Fruit fly (Drosophila melanogaster) whole organism, prepupa: Measurements from ENCODE around the gene CG10365.
A peak's percentile ranks its signal among the peaks of the same experiment; 100 is the strongest.

ENCODE experiments used
- Blimp-1 ChIP-seq: fragments of 200-800 bp; sonication (Bioruptor generic); optimal IDR thresholded peaks from 3 replicates; lab custom pipeline; 2017; ENCODE audit warnings: missing biosample characterization, missing genetic modification characterization, mild to moderate bottlenecking, moderate library complexity, missing genetic modification reagents
- CG10669 ChIP-seq: fragments of 200-800 bp; sonication (Bioruptor generic); optimal IDR thresholded peaks from 3 replicates; lab custom pipeline; 2018; ENCODE audit warnings: missing biosample characterization, mild to moderate bottlenecking, missing genetic modification characterization, moderate library complexity
- CG11294 ChIP-seq: fragments of 200-800 bp; sonication (Bioruptor generic); IDR thresholded peaks from 2 replicates; pipeline ENCODE4 v1.3.6; 2022; ENCODE audit warnings: missing biosample characterization, missing genetic modification characterization
- CG11762 ChIP-seq: fragments of 200-800 bp; sonication (Bioruptor generic); optimal IDR thresholded peaks from 3 replicates; lab custom pipeline; 2016; ENCODE audit warnings: missing biosample characterization, missing genetic modification characterization; ENCODE audit not compliant: insufficient read depth
- CG11902 ChIP-seq: fragments of 200-800 bp; sonication (Bioruptor generic); optimal IDR thresholded peaks from 3 replicates; lab custom pipeline; 2016; ENCODE audit warnings: missing biosample characterization, missing genetic modification characterization
- CG15336 ChIP-seq: fragments of 200-800 bp; sonication (Bioruptor generic); IDR thresholded peaks from 2 replicates; pipeline ENCODE4 v1.3.6; 2022; ENCODE audit warnings: missing biosample characterization, missing genetic modification characterization
- CG1621 ChIP-seq: fragments of 200-800 bp; sonication (Bioruptor generic); optimal IDR thresholded peaks from 3 replicates; lab custom pipeline; 2018; ENCODE audit warnings: missing biosample characterization, mild to moderate bottlenecking, missing genetic modification characterization
- CG16779 ChIP-seq: fragments of 200-800 bp; sonication (Bioruptor generic); optimal IDR thresholded peaks from 3 replicates; lab custom pipeline; 2017; ENCODE audit warnings: missing biosample characterization, mild to moderate bottlenecking, missing genetic modification characterization
- CG31627 ChIP-seq: fragments of 200-800 bp; sonication (Bioruptor generic); optimal IDR thresholded peaks from 3 replicates; lab custom pipeline; 2016; ENCODE audit warnings: missing biosample characterization, missing genetic modification characterization
- CG32006 ChIP-seq: fragments of 200-800 bp; sonication (Bioruptor generic); optimal IDR thresholded peaks from 3 replicates; lab custom pipeline; 2017; ENCODE audit warnings: missing biosample characterization, mild to moderate bottlenecking, missing genetic modification characterization
- CG34406 ChIP-seq: fragments of 200-800 bp; sonication (Bioruptor generic); optimal IDR thresholded peaks from 3 replicates; lab custom pipeline; 2016; ENCODE audit warnings: missing biosample characterization, missing genetic modification characterization
- CG4318 ChIP-seq: fragments of 200-800 bp; sonication (Bioruptor generic); optimal IDR thresholded peaks from 3 replicates; lab custom pipeline; 2017; ENCODE audit warnings: missing biosample characterization, mild to moderate bottlenecking, missing genetic modification characterization
- CG6163 ChIP-seq: fragments of 200-800 bp; sonication (Bioruptor generic); IDR thresholded peaks from 3 replicates; pipeline ENCODE4 v1.3.6; 2022; ENCODE audit warnings: missing biosample characterization, missing genetic modification characterization
- CG6276 ChIP-seq: fragments of 200-800 bp; sonication (Bioruptor generic); optimal IDR thresholded peaks from 2 replicates; lab custom pipeline; 2017; ENCODE audit warnings: missing biosample characterization, mild to moderate bottlenecking, missing genetic modification characterization
- CG6792 ChIP-seq: fragments of 200-800 bp; sonication (Bioruptor generic); optimal IDR thresholded peaks from 3 replicates; lab custom pipeline; 2016; ENCODE audit warnings: missing biosample characterization, missing genetic modification characterization
- CG6808 ChIP-seq: fragments of 200-800 bp; sonication (Bioruptor generic); optimal IDR thresholded peaks from 3 replicates; lab custom pipeline; 2017; ENCODE audit warnings: missing biosample characterization, missing genetic modification characterization, mild to moderate bottlenecking, moderate library complexity, missing genetic modification reagents
- CG6854 ChIP-seq: fragments of 200-800 bp; sonication (Bioruptor generic); optimal IDR thresholded peaks from 2 replicates; lab custom pipeline; 2017; ENCODE audit warnings: missing biosample characterization, mild to moderate bottlenecking, missing genetic modification characterization
- CG7368 ChIP-seq: fragments of 200-800 bp; sonication (Bioruptor generic); optimal IDR thresholded peaks from 3 replicates; lab custom pipeline; 2016; ENCODE audit warnings: missing biosample characterization, missing genetic modification characterization
- CG8119 ChIP-seq: fragments of 200-800 bp; sonication (Bioruptor generic); IDR thresholded peaks from 3 replicates; pipeline ENCODE4 v1.3.6; 2022; ENCODE audit warnings: missing biosample characterization, missing genetic modification characterization
- CG8319 ChIP-seq: fragments of 200-800 bp; sonication (Bioruptor generic); optimal IDR thresholded peaks from 3 replicates; lab custom pipeline; 2016; ENCODE audit warnings: missing biosample characterization, missing genetic modification characterization
- CG8632 ChIP-seq: fragments of 200-800 bp; sonication (Bioruptor generic); optimal IDR thresholded peaks from 3 replicates; lab custom pipeline; 2016; ENCODE audit warnings: missing biosample characterization, missing genetic modification characterization
- CG9139 ChIP-seq: fragments of 200-800 bp; sonication (Bioruptor generic); optimal IDR thresholded peaks from 3 replicates; lab custom pipeline; 2017; ENCODE audit warnings: missing biosample characterization, mild to moderate bottlenecking, missing genetic modification characterization
- Eip75B ChIP-seq: fragments of 200-800 bp; sonication (Bioruptor generic); optimal IDR thresholded peaks from 3 replicates; lab custom pipeline; 2016; ENCODE audit warnings: missing biosample characterization, missing genetic modification characterization
- Eip78C ChIP-seq: fragments of 200-800 bp; sonication (Bioruptor generic); peaks from one replicate; lab custom pipeline; 2016; ENCODE audit warnings: missing biosample characterization, missing genetic modification characterization
- Ets21C ChIP-seq: fragments of 200-800 bp; sonication (Bioruptor generic); optimal IDR thresholded peaks from 3 replicates; lab custom pipeline; 2016; ENCODE audit warnings: missing biosample characterization, missing genetic modification characterization
- Ets96B ChIP-seq: fragments of 200-800 bp; optimal IDR thresholded peaks from 2 replicates; lab custom pipeline; 2019; ENCODE audit warnings: missing biosample characterization, mild to moderate bottlenecking, missing genetic modification characterization, moderate library complexity
- Hr38 ChIP-seq: sonication (Bioruptor generic); optimal IDR thresholded peaks from 2 replicates; lab custom pipeline; 2016; ENCODE audit warnings: missing biosample characterization, missing genetic modification characterization
- Hr39 ChIP-seq: fragments of 200-800 bp; sonication (Bioruptor generic); optimal IDR thresholded peaks from 2 replicates; lab custom pipeline; 2016; ENCODE audit warnings: missing biosample characterization, missing genetic modification characterization
- Hr4 ChIP-seq: fragments of 200-800 bp; sonication (Bioruptor generic); optimal IDR thresholded peaks from 3 replicates; lab custom pipeline; 2016; ENCODE audit warnings: missing biosample characterization, missing genetic modification characterization
- Lpt ChIP-seq: fragments of 200-800 bp; sonication (Bioruptor generic); optimal IDR thresholded peaks from 3 replicates; lab custom pipeline; 2016; ENCODE audit warnings: missing biosample characterization, missing genetic modification characterization
- Met ChIP-seq: fragments of 200-800 bp; sonication (Bioruptor generic); optimal IDR thresholded peaks from 3 replicates; lab custom pipeline; 2016; ENCODE audit warnings: missing biosample characterization, missing genetic modification characterization
- OdsH ChIP-seq: fragments of 200-800 bp; sonication (Bioruptor generic); optimal IDR thresholded peaks from 3 replicates; lab custom pipeline; 2016; ENCODE audit warnings: missing biosample characterization, missing genetic modification characterization
- Smox ChIP-seq: fragments of 200-800 bp; sonication (Bioruptor generic); optimal IDR thresholded peaks from 3 replicates; lab custom pipeline; 2016; ENCODE audit warnings: missing biosample characterization, missing genetic modification characterization
- Sox102F ChIP-seq: fragments of 200-800 bp; sonication (Bioruptor generic); optimal IDR thresholded peaks from 2 replicates; lab custom pipeline; 2016; ENCODE audit warnings: missing biosample characterization, mild to moderate bottlenecking, missing genetic modification characterization
- Sox14 ChIP-seq: fragments of 200-800 bp; sonication (Bioruptor generic); optimal IDR thresholded peaks from 3 replicates; lab custom pipeline; 2016; ENCODE audit warnings: missing biosample characterization, missing genetic modification characterization
- Sox15 ChIP-seq: fragments of 200-800 bp; sonication (Bioruptor generic); optimal IDR thresholded peaks from 3 replicates; lab custom pipeline; 2016; ENCODE audit warnings: missing biosample characterization, missing genetic modification characterization
- acj6 ChIP-seq: fragments of 200-800 bp; sonication (Bioruptor generic); optimal IDR thresholded peaks from 3 replicates; lab custom pipeline; 2016; ENCODE audit warnings: missing biosample characterization, missing genetic modification characterization
- cyc ChIP-seq: fragments of 200-800 bp; sonication (Bioruptor generic); optimal IDR thresholded peaks from 3 replicates; lab custom pipeline; 2016; ENCODE audit warnings: missing biosample characterization, missing genetic modification characterization
- dac ChIP-seq: fragments of 200-800 bp; sonication (Bioruptor generic); optimal IDR thresholded peaks from 2 replicates; lab custom pipeline; 2017; ENCODE audit warnings: missing biosample characterization, mild to moderate bottlenecking, missing genetic modification characterization
- dsx ChIP-seq: fragments of 200-800 bp; optimal IDR thresholded peaks from 3 replicates; lab custom pipeline; 2019; ENCODE audit warnings: missing biosample characterization, mild to moderate bottlenecking, missing genetic modification characterization, moderate library complexity; ENCODE audit not compliant: poor library complexity, severe bottlenecking
- eg ChIP-seq: fragments of 200-800 bp; sonication (Bioruptor generic); IDR thresholded peaks from 3 replicates; pipeline ENCODE4 v1.3.6; 2022; ENCODE audit warnings: missing biosample characterization, missing genetic modification characterization
- esn ChIP-seq: fragments of 200-800 bp; sonication (Bioruptor generic); optimal IDR thresholded peaks from 2 replicates; lab custom pipeline; 2016; ENCODE audit warnings: missing biosample characterization, mild to moderate bottlenecking, missing genetic modification characterization, moderate library complexity
- fd59A ChIP-seq: fragments of 200-800 bp; sonication (Bioruptor generic); optimal IDR thresholded peaks from 2 replicates; lab custom pipeline; 2017; ENCODE audit warnings: missing biosample characterization, mild to moderate bottlenecking, missing genetic modification characterization, missing genetic modification reagents
- fd85E ChIP-seq: fragments of 200-800 bp; sonication (Bioruptor generic); optimal IDR thresholded peaks from 3 replicates; lab custom pipeline; 2016; ENCODE audit warnings: missing biosample characterization, missing genetic modification characterization
- fkh ChIP-seq: fragments of 200-800 bp; sonication (Bioruptor generic); optimal IDR thresholded peaks from 3 replicates; lab custom pipeline; 2017; ENCODE audit warnings: missing biosample characterization, mild to moderate bottlenecking, missing genetic modification characterization, moderate library complexity
- lz ChIP-seq: fragments of 200-800 bp; sonication (Bioruptor generic); optimal IDR thresholded peaks from 3 replicates; lab custom pipeline; 2016; ENCODE audit warnings: missing biosample characterization, missing genetic modification characterization
- net ChIP-seq: fragments of 200-800 bp; sonication (Bioruptor generic); optimal IDR thresholded peaks from 3 replicates; lab custom pipeline; 2016; ENCODE audit warnings: missing biosample characterization, missing genetic modification characterization
- pdm3 ChIP-seq: fragments of 200-800 bp; sonication (Bioruptor generic); optimal IDR thresholded peaks from 3 replicates; lab custom pipeline; 2016; ENCODE audit warnings: missing biosample characterization, missing genetic modification characterization
- salr ChIP-seq, 2 experiments: fragments of 200-800 bp; sonication (Bioruptor generic); optimal IDR thresholded peaks; 3 replicates each; lab custom pipeline; 2016 to 2018; ENCODE audit warnings: missing biosample characterization in 2 of 2, missing genetic modification characterization in 2 of 2, mild to moderate bottlenecking in 1 of 2
- svp ChIP-seq: fragments of 200-800 bp; sonication (Bioruptor generic); peaks from one replicate; lab custom pipeline; 2016; ENCODE audit warnings: missing biosample characterization, missing genetic modification characterization
- topi ChIP-seq: fragments of 200-800 bp; sonication (Bioruptor generic); optimal IDR thresholded peaks from 3 replicates; lab custom pipeline; 2016; ENCODE audit warnings: missing biosample characterization, missing genetic modification characterization
- vri ChIP-seq: fragments of 200-800 bp; sonication (Bioruptor generic); optimal IDR thresholded peaks from 3 replicates; lab custom pipeline; 2016; ENCODE audit warnings: missing biosample characterization, mild to moderate bottlenecking, missing genetic modification characterization

The CG10365 gene

dm6 chr3R:23704383-23705033 lies 18.6 kb upstream of the CG10365 start, which contains the start of gene Gba1b:
Gene Gba1b, plus strand, starts transcription at chr3R:23704804.
- TF ChIP-seq Sox102F (peak; percentile 40), CG11902 (GFP tag; lab: Kevin White, UChicago) (no peak), dsx (GFP tag; lab: Kevin White, UChicago) (no peak), CG8632 (no peak), fd85E (GFP tag; lab: Kevin White, UChicago) (no peak), cyc (GFP tag; lab: Kevin White, UChicago) (peak; percentile 20), eg (no peak), CG6854 (GFP tag; lab: Kevin White, UChicago) (no peak), acj6 (no peak), CG1621 (tag; lab: Kevin White, UChicago) (no peak), vri (GFP tag; lab: Kevin White, UChicago) (no peak), Sox14 (GFP tag; lab: Kevin White, UChicago) (peak; percentile 15), CG7368 (GFP tag; lab: Kevin White, UChicago) (no peak), CG32006 (GFP tag; lab: Kevin White, UChicago) (no peak), CG6792 (no peak), Hr39 (GFP tag; lab: Kevin White, UChicago) (peak; percentile 16), OdsH (GFP tag; lab: Kevin White, UChicago) (no peak), Sox15 (GFP tag; lab: Kevin White, UChicago) (no peak), Met (GFP tag; lab: Kevin White, UChicago) (peak; percentile 21), CG4318 (GFP tag; lab: Kevin White, UChicago) (no peak), Smox (GFP tag; lab: Kevin White, UChicago) (no peak), fkh (GFP tag; lab: Kevin White, UChicago) (no peak), Ets96B (tag; lab: Kevin White, UChicago) (no peak), Lpt (GFP tag; lab: Kevin White, UChicago) (no peak), CG31627 (peak; percentile 29), CG11294 (GFP tag; lab: Robert Waterston, UW) (no peak), Blimp-1 (GFP tag; lab: Kevin White, UChicago) (no peak), CG11762 (GFP tag; lab: Kevin White, UChicago) (no peak), dac (GFP tag; lab: Kevin White, UChicago) (no peak), CG34406 (no peak), CG6276 (GFP tag; lab: Kevin White, UChicago) (no peak), Eip75B (GFP tag; lab: Kevin White, UChicago) (no peak), Eip78C (GFP tag; lab: Kevin White, UChicago) (peak; percentile 83), CG8319 (no peak), net (GFP tag; lab: Kevin White, UChicago) (no peak), Hr38 (GFP tag; lab: Kevin White, UChicago) (no peak), esn (no peak), CG8119 (no peak), Ets21C (GFP tag; lab: Kevin White, UChicago) (no peak), lz (GFP tag; lab: Kevin White, UChicago) (peak; percentile 8), salr (GFP tag; optimal IDR thresholded peaks at IDR 0.05; lab: Kevin White, UChicago) (no peak), Hr4 (GFP tag; lab: Kevin White, UChicago) (no peak), CG15336 (GFP tag; lab: Robert Waterston, UW) (no peak), pdm3 (GFP tag; lab: Kevin White, UChicago) (no peak), topi (GFP tag; lab: Kevin White, UChicago) (peak; percentile 32), CG9139 (GFP tag; lab: Kevin White, UChicago) (no peak), fd59A (GFP tag; lab: Kevin White, UChicago) (no peak), CG16779 (tag; lab: Kevin White, UChicago) (no peak), CG6808 (GFP tag; lab: Kevin White, UChicago) (no peak), CG10669 (GFP tag; lab: Kevin White, UChicago) (no peak), svp (GFP tag; lab: Kevin White, UChicago) (peak; percentile 96), CG6163 (GFP tag; lab: Robert Waterston, UW) (no peak)
